Fruit fly (Drosophila melanogaster): ENCODE results near the gene CCHa1.

DNA sequence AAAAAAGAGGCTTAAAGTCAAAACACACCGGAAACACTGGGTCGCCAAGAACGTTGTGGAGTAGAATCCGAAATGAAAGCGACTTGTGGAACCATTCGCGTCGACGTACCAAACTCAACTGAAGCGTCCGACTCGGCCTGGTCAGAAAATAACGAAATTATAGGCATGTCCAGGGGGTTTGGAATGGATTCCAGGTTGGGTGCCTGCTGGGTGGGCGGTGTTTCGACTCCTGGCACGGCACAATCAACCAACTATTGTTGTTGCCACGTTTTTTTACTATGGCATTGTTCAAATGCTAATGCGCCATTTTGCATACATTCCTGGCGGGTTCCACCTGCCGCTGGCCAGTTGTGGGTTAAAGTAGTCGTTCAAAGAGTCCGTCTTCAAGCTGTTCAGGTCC, 21.7 kb upstream of the CCHa1 start, which contains the start of gene Kif19A:
- TF ChIP-seq ttk (optimal IDR thresholded peaks at IDR 0.05) = no peak
- no peak for TF ChIP-seq psq (optimal IDR thresholded peaks at IDR 0.05)
- TF ChIP-seq h (optimal IDR thresholded peaks at IDR 0.05) = no peak
- no peak for TF ChIP-seq insv (optimal IDR thresholded peaks at IDR 0.05)
